Fruit fly (Drosophila melanogaster): ENCODE results near the gene CG7655.

CG7655 gene

DNA sequence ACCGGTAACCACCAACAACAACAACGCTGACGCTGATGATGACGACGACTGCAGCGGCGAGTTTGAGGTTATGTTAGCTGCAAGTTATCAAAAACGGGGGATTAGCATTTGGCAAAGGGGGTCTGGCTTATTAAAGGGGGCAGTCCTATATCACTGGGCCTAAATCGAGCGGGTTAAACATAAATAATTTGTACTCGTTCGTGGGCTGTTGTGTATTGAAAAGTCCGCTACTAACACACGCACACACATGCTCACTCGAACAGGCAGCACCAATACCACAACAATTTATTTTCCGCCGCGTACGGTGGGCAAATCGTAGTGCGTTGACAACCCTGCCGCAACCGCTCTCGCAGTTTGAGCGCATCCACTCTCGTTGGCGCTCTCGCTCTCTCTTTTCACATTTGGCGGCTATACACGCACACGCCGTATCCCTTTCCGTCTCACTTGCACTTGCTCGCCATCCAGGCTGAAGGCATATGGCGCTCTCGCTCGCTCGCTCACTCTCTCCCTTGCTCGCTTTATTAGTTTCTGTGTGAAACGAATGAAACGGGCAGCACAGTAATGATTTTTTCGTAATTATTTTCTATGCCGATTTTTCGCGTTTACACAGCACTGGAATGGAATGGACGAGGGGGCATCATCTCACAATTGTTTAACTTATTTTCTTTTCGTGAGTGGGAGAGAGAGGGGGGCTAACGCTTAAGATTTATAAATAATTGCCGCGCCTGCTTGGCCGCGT is 34.6 kb downstream of the CG7655 start (continued):
- no peak for TF ChIP-seq chm (GFP tag; IDR thresholded peaks at IDR 0.05)
- TF ChIP-seq CG12071 (GFP tag; optimal IDR thresholded peaks at IDR 0.05), result peak; percentile 39
- peak; percentile 44 for TF ChIP-seq jumu (GFP tag; optimal IDR thresholded peaks at IDR 0.05)
- peak; percentile 20 for TF ChIP-seq BEAF-32 (GFP tag; optimal IDR thresholded peaks at IDR 0.05)
- TF ChIP-seq Bteb2 (GFP tag; optimal IDR thresholded peaks at IDR 0.05), result peak; percentile 49
- TF ChIP-seq Ets97D (GFP tag; optimal IDR thresholded peaks at IDR 0.05), result peak; percentile 16
- peak; percentile 45 for TF ChIP-seq CG4707 (GFP tag; optimal IDR thresholded peaks at IDR 0.05)
- TF ChIP-seq CG18599 (GFP tag; optimal IDR thresholded peaks at IDR 0.05), result peak; percentile 69
- TF ChIP-seq CG2712 (tag; optimal IDR thresholded peaks at IDR 0.05), result peak; percentile 31
- TF ChIP-seq dpn (GFP tag; optimal IDR thresholded peaks at IDR 0.05), result no peak
- peak; percentile 21 for TF ChIP-seq dmrt99B (tag; optimal IDR thresholded peaks at IDR 0.05)
- no peak for TF ChIP-seq CG12942 (GFP tag; optimal IDR thresholded peaks at IDR 0.05)
- peak; percentile 6 for TF ChIP-seq Mes4 (GFP tag; optimal IDR thresholded peaks at IDR 0.05)
- TF ChIP-seq B-H1 (GFP tag; IDR thresholded peaks at IDR 0.05), result no peak
- TF ChIP-seq dm (GFP tag; optimal IDR thresholded peaks at IDR 0.05), result peak; percentile 50
- TF ChIP-seq jing (GFP tag; optimal IDR thresholded peaks at IDR 0.05), result no peak
- TF ChIP-seq CG10147 (GFP tag; optimal IDR thresholded peaks at IDR 0.05), result peak; percentile 8
- TF ChIP-seq zfh2 (GFP tag; optimal IDR thresholded peaks at IDR 0.05), result peak; percentile 51
- peak; percentile 13 for TF ChIP-seq CG33557 (GFP tag; optimal IDR thresholded peaks at IDR 0.05)
- TF ChIP-seq cg (GFP tag; optimal IDR thresholded peaks at IDR 0.05), result peak; percentile 96
- peak; percentile 4 for TF ChIP-seq CG3995 (GFP tag; optimal IDR thresholded peaks at IDR 0.05)
- TF ChIP-seq CG3163 (GFP tag; optimal IDR thresholded peaks at IDR 0.05), result peak; percentile 39
- peak; percentile 64 for TF ChIP-seq HmgZ (tag; optimal IDR thresholded peaks at IDR 0.05)
- TF ChIP-seq lab (GFP tag; optimal IDR thresholded peaks at IDR 0.05), result peak; percentile 62
- TF ChIP-seq CG8290 (GFP tag; optimal IDR thresholded peaks at IDR 0.05), result no peak
- TF ChIP-seq CG8290 (tag; optimal IDR thresholded peaks at IDR 0.05), result peak in 1 of 2 experiments; percentile 76
- TF ChIP-seq CG17829 (tag; optimal IDR thresholded peaks at IDR 0.05), result peak; percentile 22
- TF ChIP-seq CG34376 (GFP tag; optimal IDR thresholded peaks at IDR 0.05), result peak; percentile 76
- no peak for TF ChIP-seq CG8089 (GFP tag; optimal IDR thresholded peaks at IDR 0.05)
- TF ChIP-seq CG6813 (GFP tag; optimal IDR thresholded peaks at IDR 0.05), result peak; percentile 32
- TF ChIP-seq ac (GFP tag; optimal IDR thresholded peaks at IDR 0.05), result peak; percentile 24
- TF ChIP-seq CG11085 (GFP tag; IDR thresholded peaks at IDR 0.05), result no peak
- peak; percentile 75 for TF ChIP-seq Deaf1 (tag; optimal IDR thresholded peaks at IDR 0.05)
- peak; percentile 22 for TF ChIP-seq Myb (GFP tag; optimal IDR thresholded peaks at IDR 0.05)
- TF ChIP-seq ewg (GFP tag; optimal IDR thresholded peaks at IDR 0.05), result peak; percentile 82
- peak; percentile 41 for TF ChIP-seq pb (GFP tag; optimal IDR thresholded peaks at IDR 0.05)
- TF ChIP-seq vfl (GFP tag; optimal IDR thresholded peaks at IDR 0.05), result peak; percentile 51
- no peak for TF ChIP-seq ara (GFP tag; IDR thresholded peaks at IDR 0.05)
- TF ChIP-seq corto (GFP tag; optimal IDR thresholded peaks at IDR 0.05), result peak; percentile 41
- peak; percentile 19 for TF ChIP-seq CG4282 (GFP tag; optimal IDR thresholded peaks at IDR 0.05)
- TF ChIP-seq CG3847 (GFP tag; IDR thresholded peaks at IDR 0.05), result no peak
- TF ChIP-seq CG2120 (GFP tag; optimal IDR thresholded peaks at IDR 0.05), result peak; percentile 60
- peak; percentile 36 for TF ChIP-seq CG6765 (GFP tag; optimal IDR thresholded peaks at IDR 0.05)
- TF ChIP-seq insv (GFP tag; optimal IDR thresholded peaks at IDR 0.05), result peak in 1 of 2 experiments; percentile 29
- TF ChIP-seq CG9727 (GFP tag; optimal IDR thresholded peaks at IDR 0.05), result peak; percentile 14
- TF ChIP-seq gsb-n (tag; optimal IDR thresholded peaks at IDR 0.05), result peak; percentile 68
- peak; percentile 70 for TF ChIP-seq mirr (GFP tag; optimal IDR thresholded peaks at IDR 0.05)
- TF ChIP-seq CG18619 (GFP tag; optimal IDR thresholded peaks at IDR 0.05), result no peak
- TF ChIP-seq wdn (GFP tag; IDR thresholded peaks at IDR 0.05), result no peak
- peak; percentile 15 for TF ChIP-seq Blimp-1 (GFP tag; optimal IDR thresholded peaks at IDR 0.05)
